Fruit fly (Drosophila melanogaster) whole organism, embryonic: ENCODE measurements around the gene Adgf-C.

Source experiments
- Abd-B ChIP-seq: fragments of 200-800 bp; sonication (Bioruptor generic); optimal IDR thresholded peaks from 2 replicates; lab custom pipeline; 2018; ENCODE audit warnings: missing biosample characterization, mild to moderate bottlenecking, missing genetic modification characterization, moderate library complexity
- Asciz ChIP-seq: fragments of 200-800 bp; sonication (Bioruptor generic); optimal IDR thresholded peaks from 2 replicates; lab custom pipeline; 2017; ENCODE audit warnings: missing biosample characterization, mild to moderate bottlenecking, missing genetic modification characterization, missing genetic modification reagents
- Bgb ChIP-seq: fragments of 200-800 bp; sonication (Bioruptor generic); IDR thresholded peaks from 2 replicates; pipeline ENCODE4 v1.3.6; 2022; ENCODE audit warnings: missing biosample characterization, missing genetic modification characterization; ENCODE audit not compliant: partially characterized antibody
- CG10431 ChIP-seq: fragments of 200-800 bp; sonication (Bioruptor generic); optimal IDR thresholded peaks from 3 replicates; lab custom pipeline; 2018; ENCODE audit warnings: missing biosample characterization, mild to moderate bottlenecking, missing genetic modification characterization
- CG10979 ChIP-seq: fragments of 200-800 bp; sonication (Bioruptor generic); optimal IDR thresholded peaks from 2 replicates; lab custom pipeline; 2018; ENCODE audit warnings: missing biosample characterization, mild to moderate bottlenecking, missing genetic modification characterization, moderate library complexity
- CG11560 ChIP-seq: fragments of 200-800 bp; sonication (Bioruptor generic); IDR thresholded peaks from 3 replicates; pipeline ENCODE4 v1.3.6; 2022; ENCODE audit warnings: missing biosample characterization, missing genetic modification characterization
- CG12219 ChIP-seq: fragments of 200-800 bp; sonication (Bioruptor generic); optimal IDR thresholded peaks from 3 replicates; lab custom pipeline; 2018; ENCODE audit warnings: missing biosample characterization, mild to moderate bottlenecking, missing genetic modification characterization
- CG12744 ChIP-seq: fragments of 200-800 bp; sonication (Bioruptor generic); optimal IDR thresholded peaks from 2 replicates; lab custom pipeline; 2016; ENCODE audit warnings: missing biosample characterization, missing genetic modification characterization
- CG12769 ChIP-seq: fragments of 200-800 bp; sonication (Bioruptor generic); optimal IDR thresholded peaks from 2 replicates; lab custom pipeline; 2019; ENCODE audit warnings: missing biosample characterization, mild to moderate bottlenecking, missing genetic modification characterization, moderate library complexity
- CG12942 ChIP-seq: fragments of 200-800 bp; sonication (Bioruptor generic); optimal IDR thresholded peaks from 3 replicates; lab custom pipeline; 2016; ENCODE audit warnings: missing biosample characterization, missing genetic modification characterization
- CG13424 ChIP-seq: fragments of 200-800 bp; sonication (Bioruptor generic); optimal IDR thresholded peaks from 2 replicates; lab custom pipeline; 2019; ENCODE audit warnings: missing biosample characterization, mild to moderate bottlenecking, missing genetic modification characterization, moderate library complexity
- CG14441 ChIP-seq: fragments of 200-800 bp; sonication (Bioruptor generic); IDR thresholded peaks from 2 replicates; pipeline ENCODE4 v1.3.6; 2022; ENCODE audit warnings: missing biosample characterization, missing genetic modification characterization
- CG14710 ChIP-seq: fragments of 200-800 bp; sonication (Bioruptor generic); optimal IDR thresholded peaks from 3 replicates; lab custom pipeline; 2019; ENCODE audit warnings: missing biosample characterization, mild to moderate bottlenecking, missing genetic modification characterization, moderate library complexity
- CG1603 ChIP-seq: fragments of 200-800 bp; sonication (Bioruptor generic); optimal IDR thresholded peaks from 2 replicates; lab custom pipeline; 2019; ENCODE audit warnings: missing biosample characterization, mild to moderate bottlenecking, missing genetic modification characterization, moderate library complexity
- CG17361 ChIP-seq: fragments of 200-800 bp; sonication (Bioruptor generic); IDR thresholded peaks from 3 replicates; pipeline ENCODE4 v1.3.6; 2022; ENCODE audit warnings: missing biosample characterization, missing genetic modification characterization
- CG17612 ChIP-seq: fragments of 200-800 bp; sonication (Bioruptor generic); IDR thresholded peaks from 2 replicates; pipeline ENCODE4 v1.3.6; 2022; ENCODE audit warnings: missing biosample characterization, missing genetic modification characterization
- CG18476 ChIP-seq: fragments of 200-800 bp; sonication (Bioruptor generic); optimal IDR thresholded peaks from 2 replicates; lab custom pipeline; 2016; ENCODE audit warnings: missing biosample characterization, mild to moderate bottlenecking, missing genetic modification characterization
- CG2202 ChIP-seq: fragments of 200-800 bp; sonication (Bioruptor generic); optimal IDR thresholded peaks from 2 replicates; lab custom pipeline; 2018; ENCODE audit warnings: missing biosample characterization, mild to moderate bottlenecking, missing genetic modification characterization
- CG2678 ChIP-seq: fragments of 200-800 bp; sonication (Bioruptor generic); optimal IDR thresholded peaks from 3 replicates; lab custom pipeline; 2019; ENCODE audit warnings: missing biosample characterization, mild to moderate bottlenecking, missing genetic modification characterization, moderate library complexity
- CG30020 ChIP-seq: fragments of 200-800 bp; optimal IDR thresholded peaks from 2 replicates; lab custom pipeline; 2019; ENCODE audit warnings: missing biosample characterization, mild to moderate bottlenecking, missing genetic modification characterization, moderate library complexity
- CG31388 ChIP-seq: fragments of 200-800 bp; sonication (Bioruptor generic); optimal IDR thresholded peaks from 2 replicates; lab custom pipeline; 2016; ENCODE audit warnings: missing biosample characterization, missing genetic modification characterization
- CG3726 ChIP-seq: fragments of 200-800 bp; sonication (Bioruptor generic); IDR thresholded peaks from 3 replicates; pipeline ENCODE4, ENCODE4 v1.3.6; 2022; ENCODE audit warnings: missing biosample characterization, missing genetic modification characterization
- CG5245 ChIP-seq: fragments of 200-800 bp; sonication (Bioruptor generic); optimal IDR thresholded peaks from 3 replicates; lab custom pipeline; 2016; ENCODE audit warnings: missing biosample characterization, missing genetic modification characterization
- CG9817 ChIP-seq: fragments of 200-800 bp; sonication (Bioruptor generic); optimal IDR thresholded peaks from 2 replicates; lab custom pipeline; 2018; ENCODE audit warnings: missing biosample characterization, mild to moderate bottlenecking, missing genetic modification characterization, moderate library complexity
- D19A ChIP-seq: fragments of 200-800 bp; optimal IDR thresholded peaks from 3 replicates; lab custom pipeline; 2019; ENCODE audit warnings: missing biosample characterization, mild to moderate bottlenecking, missing genetic modification characterization, moderate library complexity
- Eip74EF ChIP-seq, 2 experiments: fragments of 200-800 bp in 1 of 2; fragments of >200 bp in 1 of 2; sonication (Bioruptor generic) in 1 of 2; optimal IDR thresholded peaks; 2 replicates each; lab custom pipeline; 2017 to 2019; ENCODE audit warnings: missing biosample characterization in 2 of 2, missing genetic modification characterization in 2 of 2, mild to moderate bottlenecking in 1 of 2, moderate library complexity in 1 of 2
- Fer1 ChIP-seq: fragments of 200-800 bp; sonication (Bioruptor generic); optimal IDR thresholded peaks from 2 replicates; lab custom pipeline; 2017; ENCODE audit warnings: missing biosample characterization, mild to moderate bottlenecking, missing genetic modification characterization
- Fer2 ChIP-seq: fragments of 200-800 bp; sonication (Bioruptor generic); optimal IDR thresholded peaks from 2 replicates; lab custom pipeline; 2018; ENCODE audit warnings: missing biosample characterization, mild to moderate bottlenecking, missing genetic modification characterization, moderate library complexity
- HLH54F ChIP-seq: fragments of 200-800 bp; sonication (Bioruptor generic); optimal IDR thresholded peaks from 3 replicates; lab custom pipeline; 2016; ENCODE audit warnings: missing biosample characterization, missing genetic modification characterization
- HLHmδ ChIP-seq: fragments of 200-800 bp; sonication (Bioruptor generic); optimal IDR thresholded peaks from 2 replicates; lab custom pipeline; 2018; ENCODE audit warnings: missing biosample characterization, mild to moderate bottlenecking, missing genetic modification characterization, moderate library complexity
- Hmx ChIP-seq: fragments of 200-800 bp; sonication (Bioruptor generic); optimal IDR thresholded peaks from 2 replicates; lab custom pipeline; 2016; ENCODE audit warnings: missing biosample characterization, missing genetic modification characterization
- Lpt ChIP-seq: fragments of >200 bp; optimal IDR thresholded peaks from 2 replicates; lab custom pipeline; 2018; ENCODE audit warnings: missing biosample characterization, missing genetic modification characterization
- MESR4 ChIP-seq: fragments of 200-800 bp; sonication (Bioruptor generic); optimal IDR thresholded peaks from 2 replicates; lab custom pipeline; 2018; ENCODE audit warnings: missing biosample characterization, mild to moderate bottlenecking, missing genetic modification characterization, moderate library complexity
- Scr ChIP-seq: fragments of 200-800 bp; sonication (Bioruptor generic); IDR thresholded peaks from 2 replicates; pipeline ENCODE4 v1.3.6; 2022; ENCODE audit warnings: missing biosample characterization, missing genetic modification characterization; ENCODE audit not compliant: partially characterized antibody
- Spps ChIP-seq: fragments of 200-800 bp; sonication (Bioruptor generic); optimal IDR thresholded peaks from 2 replicates; lab custom pipeline; 2018; ENCODE audit warnings: missing biosample characterization, mild to moderate bottlenecking, missing genetic modification characterization
- YL-1 ChIP-seq: fragments of 200-800 bp; sonication (Bioruptor generic); optimal IDR thresholded peaks from 3 replicates; lab custom pipeline; 2017; ENCODE audit warnings: missing biosample characterization, mild to moderate bottlenecking, missing genetic modification characterization
- gce ChIP-seq: fragments of 200-800 bp; sonication (Bioruptor generic); IDR thresholded peaks from 3 replicates; pipeline ENCODE4 v1.3.6; 2022; ENCODE audit warnings: missing biosample characterization, missing genetic modification characterization
- lbe ChIP-seq: fragments of 200-800 bp; sonication (Bioruptor generic); optimal IDR thresholded peaks from 2 replicates; lab custom pipeline; 2016; ENCODE audit warnings: missing biosample characterization, mild to moderate bottlenecking, missing genetic modification characterization
- pho ChIP-seq: fragments of 200-800 bp; sonication (Bioruptor generic); optimal IDR thresholded peaks from 2 replicates; lab custom pipeline; 2016; ENCODE audit warnings: missing biosample characterization, missing genetic modification characterization
- psq ChIP-seq: fragments of 200-800 bp; sonication (Bioruptor generic); optimal IDR thresholded peaks from 2 replicates; lab custom pipeline; 2017; ENCODE audit warnings: missing biosample characterization, missing genetic modification characterization
- stc ChIP-seq: fragments of 200-800 bp; sonication (Bioruptor generic); IDR thresholded peaks from 2 replicates; pipeline ENCODE4 v1.3.6; 2022; ENCODE audit warnings: missing biosample characterization, missing genetic modification characterization
- unc-4 ChIP-seq: fragments of 200-800 bp; sonication (Bioruptor generic); IDR thresholded peaks from 2 replicates; pipeline ENCODE4 v1.3.6; 2022; ENCODE audit warnings: missing biosample characterization, missing genetic modification characterization; ENCODE audit not compliant: partially characterized antibody
- unpg ChIP-seq: fragments of 200-800 bp; sonication (Bioruptor generic); optimal IDR thresholded peaks from 3 replicates; lab custom pipeline; 2018; ENCODE audit warnings: missing biosample characterization, mild to moderate bottlenecking, missing genetic modification characterization, moderate library complexity
- zen ChIP-seq: fragments of 200-800 bp; sonication (Bioruptor generic); optimal IDR thresholded peaks from 3 replicates; lab custom pipeline; 2018; ENCODE audit warnings: missing biosample characterization, mild to moderate bottlenecking, missing genetic modification characterization, moderate library complexity
- zfh2 ChIP-seq: fragments of 200-800 bp; sonication (Bioruptor generic); optimal IDR thresholded peaks from 2 replicates; lab custom pipeline; 2016; ENCODE audit warnings: missing biosample characterization, missing genetic modification characterization

Gene Adgf-C

DNA sequence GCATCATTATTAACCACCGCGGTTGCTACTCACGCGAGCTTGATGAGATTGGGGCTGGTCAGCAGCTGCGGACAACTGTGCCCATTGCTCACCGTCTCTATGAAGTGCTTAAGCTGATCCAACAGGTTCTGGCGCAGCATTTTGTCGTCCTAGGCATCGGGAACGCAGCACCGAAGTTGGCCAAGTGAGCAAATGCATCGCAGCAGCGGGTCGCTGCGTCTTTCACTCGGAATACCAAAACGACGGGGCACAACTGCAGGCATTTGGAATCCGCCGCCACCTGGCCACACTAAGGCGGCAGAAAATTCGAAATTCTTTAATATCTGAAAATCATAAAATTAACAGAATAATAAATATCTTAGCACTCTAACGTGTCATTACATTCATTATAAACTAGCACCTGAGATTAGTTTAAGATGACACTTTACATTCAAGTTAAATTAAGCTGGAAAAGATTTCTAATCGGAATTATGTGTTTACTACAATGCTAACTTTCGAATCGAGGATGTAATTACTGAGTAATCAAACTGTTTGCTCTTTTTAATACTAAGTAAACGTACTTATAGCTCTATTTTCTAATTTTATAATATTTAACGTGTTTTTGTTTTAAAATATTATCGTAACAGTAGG is 23.4 kb upstream of the Adgf-C start (continued):
- no peak for TF ChIP-seq stc (GFP tag; lab: Robert Waterston, UW)

DNA sequence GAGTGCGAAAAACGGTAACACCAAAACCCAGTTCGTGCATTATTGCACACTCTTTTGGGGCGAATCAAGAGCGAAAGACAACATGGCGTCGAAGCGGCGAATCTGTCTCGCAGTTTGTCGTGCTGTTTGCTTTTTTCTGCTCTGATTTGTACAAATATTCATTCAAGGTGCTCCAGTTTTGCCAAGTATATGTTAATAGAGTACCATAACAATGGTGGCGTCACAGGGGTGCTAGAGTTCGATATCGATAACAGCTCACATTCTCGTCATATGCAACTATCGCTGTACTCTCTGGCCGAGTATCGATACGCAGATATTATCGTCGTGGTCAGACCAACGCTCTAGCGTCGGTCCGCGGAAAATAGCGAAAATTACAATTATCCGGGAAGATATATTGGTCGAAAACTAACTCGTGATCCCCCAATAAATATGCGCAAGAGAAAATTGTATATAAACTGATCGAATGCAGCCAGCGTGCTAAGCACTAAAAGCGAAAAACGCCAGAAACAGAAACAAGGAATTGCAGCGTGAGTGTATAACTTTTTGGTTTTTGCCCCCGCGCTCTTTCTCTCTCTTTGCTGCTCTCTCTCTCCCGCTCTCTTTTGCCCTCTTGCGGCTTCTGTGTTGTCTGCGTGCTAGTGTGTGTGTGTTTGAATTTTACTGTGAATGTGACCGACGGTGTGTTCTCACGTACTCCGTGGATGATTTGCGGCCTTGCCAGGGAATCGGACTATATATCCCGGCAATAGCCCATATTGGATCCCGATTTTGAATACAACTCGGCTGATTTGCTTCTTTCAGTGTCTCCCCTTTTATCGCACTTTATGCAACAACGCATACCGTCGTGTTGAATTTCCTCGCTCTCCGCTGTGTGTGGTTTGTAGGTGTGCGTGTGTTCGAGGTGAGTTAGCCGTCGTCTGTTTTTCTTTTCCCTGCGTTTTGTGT is 22.7 kb upstream of the Adgf-C start, which contains the start of gene flfl:
flfl (plus strand) TSS at position 298 of the 945 bp plus-strand sequence.
- peak; percentile 53 for TF ChIP-seq CG14710 (tag; lab: Kevin White, UChicago)
- TF ChIP-seq D19A, result peak; percentile 30
- TF ChIP-seq YL-1 (GFP tag; lab: Kevin White, UChicago), result peak; percentile 72
- no peak for TF ChIP-seq Fer2 (tag; lab: Kevin White, UChicago)
- TF ChIP-seq unc-4, result no peak
- no peak for TF ChIP-seq Bgb (GFP tag; lab: Robert Waterston, UW)
- no peak for TF ChIP-seq CG14441 (GFP tag; lab: Robert Waterston, UW)
- TF ChIP-seq Scr (GFP tag; lab: Robert Waterston, UW), result no peak
- TF ChIP-seq CG13424 (tag; lab: Kevin White, UChicago), result no peak
- TF ChIP-seq unpg (GFP tag; lab: Kevin White, UChicago), result no peak
- TF ChIP-seq zfh2, result peak; percentile 2
- peak; percentile 24 for TF ChIP-seq CG12219
- no peak for TF ChIP-seq zen (tag; lab: Kevin White, UChicago)
- no peak for TF ChIP-seq CG11560 (tag; lab: Robert Waterston, UW)
- TF ChIP-seq CG17361 (GFP tag; lab: Robert Waterston, UW), result no peak
- TF ChIP-seq CG1603 (tag; lab: Kevin White, UChicago), result peak; percentile 78
- no peak for TF ChIP-seq HLHmδ (GFP tag; lab: Kevin White, UChicago)
- peak; percentile 49 for TF ChIP-seq Fer1 (GFP tag; lab: Kevin White, UChicago)
- no peak for TF ChIP-seq lbe (GFP tag; lab: Kevin White, UChicago)
- no peak for TF ChIP-seq CG17612 (GFP tag; lab: Robert Waterston, UW)
- no peak for TF ChIP-seq Hmx
- no peak for TF ChIP-seq Lpt (GFP tag; lab: Kevin White, UChicago)
- no peak for TF ChIP-seq CG12942 (GFP tag; lab: Kevin White, UChicago)
- TF ChIP-seq CG3726, result no peak
- no peak for TF ChIP-seq Eip74EF (GFP tag; optimal IDR thresholded peaks at IDR 0.05; lab: Kevin White, UChicago)
- TF ChIP-seq pho (GFP tag; lab: Kevin White, UChicago), result no peak
- no peak for TF ChIP-seq CG2202 (tag; lab: Kevin White, UChicago)
- no peak for TF ChIP-seq CG10979 (tag; lab: Kevin White, UChicago)
- TF ChIP-seq CG2678 (tag; lab: Kevin White, UChicago), result peak; percentile 13
- no peak for TF ChIP-seq gce (GFP tag; lab: Robert Waterston, UW)
- TF ChIP-seq CG10431 (GFP tag; lab: Kevin White, UChicago), result no peak
- no peak for TF ChIP-seq Spps (tag; lab: Kevin White, UChicago)
- TF ChIP-seq CG9817 (tag; lab: Kevin White, UChicago), result peak; percentile 26
- TF ChIP-seq CG12744 (GFP tag; lab: Kevin White, UChicago), result no peak
- no peak for TF ChIP-seq CG31388 (GFP tag; lab: Kevin White, UChicago)
- TF ChIP-seq psq (GFP tag; lab: Kevin White, UChicago), result no peak
- TF ChIP-seq MESR4, result peak; percentile 94
- no peak for TF ChIP-seq CG5245 (GFP tag; lab: Kevin White, UChicago)
- TF ChIP-seq CG12769 (tag; lab: Kevin White, UChicago), result no peak
- no peak for TF ChIP-seq CG18476 (GFP tag; lab: Kevin White, UChicago)
- no peak for TF ChIP-seq Abd-B
- no peak for TF ChIP-seq Asciz (GFP tag; lab: Kevin White, UChicago)
- peak; percentile 11 for TF ChIP-seq HLH54F
- TF ChIP-seq CG30020 (tag; lab: Kevin White, UChicago), result peak; percentile 47
